Fruit fly (Drosophila melanogaster): Measurements from ENCODE around the gene CG42613.
A peak's percentile ranks its signal among the peaks of the same experiment; 100 is the strongest.

Gene CG42613

dm6 chr3R:18990514-18990913 is 61.5 kb downstream of the CG42613 start (continued):
- peak; percentile 71 for TF ChIP-seq CG3032 (tag; optimal IDR thresholded peaks at IDR 0.05)
- peak; percentile 38 for TF ChIP-seq CG11902 (GFP tag; optimal IDR thresholded peaks at IDR 0.05)
- TF ChIP-seq CG15336 (GFP tag; IDR thresholded peaks at IDR 0.05) = no peak
- no peak for TF ChIP-seq fd85E (GFP tag; optimal IDR thresholded peaks at IDR 0.05)
- TF ChIP-seq fd59A (GFP tag; optimal IDR thresholded peaks at IDR 0.05) = peak; percentile 66
- peak; percentile 96 for TF ChIP-seq Eip78C (GFP tag)
- TF ChIP-seq CG3919 (GFP tag; optimal IDR thresholded peaks at IDR 0.05) = peak; percentile 64
- TF ChIP-seq ss (GFP tag; optimal IDR thresholded peaks at IDR 0.05) = peak in 1 of 2 experiments; percentile 11
- TF ChIP-seq CG10631 (GFP tag; optimal IDR thresholded peaks at IDR 0.05) = peak; percentile 78
- peak; percentile 2 for TF ChIP-seq Hr4 (GFP tag; optimal IDR thresholded peaks at IDR 0.05)
- TF ChIP-seq CG9139 (GFP tag; optimal IDR thresholded peaks at IDR 0.05) = no peak
- TF ChIP-seq Sox14 (GFP tag; optimal IDR thresholded peaks at IDR 0.05) = peak; percentile 70
- peak; percentile 88 for TF ChIP-seq esn (GFP tag; optimal IDR thresholded peaks at IDR 0.05)
- TF ChIP-seq CG31627 (GFP tag; optimal IDR thresholded peaks at IDR 0.05) = peak; percentile 72
- peak; percentile 48 for TF ChIP-seq CG8632 (GFP tag; optimal IDR thresholded peaks at IDR 0.05)
- peak; percentile 33 for TF ChIP-seq Sox15 (GFP tag; optimal IDR thresholded peaks at IDR 0.05)
- peak; percentile 69 for TF ChIP-seq OdsH (GFP tag; optimal IDR thresholded peaks at IDR 0.05)
- peak; percentile 38; the same call in 1 of the 2 replicates for TF ChIP-seq Gug (GFP tag; IDR thresholded peaks at IDR 0.05)
- TF ChIP-seq net (GFP tag; optimal IDR thresholded peaks at IDR 0.05) = peak; percentile 38
- no peak for TF ChIP-seq Eip93F (GFP tag; optimal IDR thresholded peaks at IDR 0.05)
- peak; percentile 71 for TF ChIP-seq CG34406 (GFP tag; optimal IDR thresholded peaks at IDR 0.05)
- TF ChIP-seq Hr39 (GFP tag; optimal IDR thresholded peaks at IDR 0.05) = peak; percentile 66
- TF ChIP-seq eg (GFP tag; IDR thresholded peaks at IDR 0.05) = no peak
- TF ChIP-seq achi (GFP tag; optimal IDR thresholded peaks at IDR 0.05) = peak; percentile 69
- TF ChIP-seq Smox (GFP tag; optimal IDR thresholded peaks at IDR 0.05) = peak; percentile 78
- TF ChIP-seq Lpt (GFP tag; optimal IDR thresholded peaks at IDR 0.05) = no peak
- TF ChIP-seq CG8119 (GFP tag; IDR thresholded peaks at IDR 0.05) = 0 out of 3 replicates have a peak, but pooled peaks have one; percentile 20
- peak; percentile 59 for TF ChIP-seq Ets21C (GFP tag; optimal IDR thresholded peaks at IDR 0.05)
- TF ChIP-seq CG11294 (GFP tag; IDR thresholded peaks at IDR 0.05) = no peak
- peak; percentile 68 for TF ChIP-seq CG6792 (GFP tag; optimal IDR thresholded peaks at IDR 0.05)
- TF ChIP-seq CG16779 (tag; optimal IDR thresholded peaks at IDR 0.05) = peak; percentile 40
- peak; percentile 75 for TF ChIP-seq CG6808 (GFP tag; optimal IDR thresholded peaks at IDR 0.05)
- peak; percentile 55 for TF ChIP-seq pdm3 (GFP tag; optimal IDR thresholded peaks at IDR 0.05)
- TF ChIP-seq spab (GFP tag; optimal IDR thresholded peaks at IDR 0.05) = peak; percentile 62
- peak; percentile 9 for TF ChIP-seq CG4318 (GFP tag; optimal IDR thresholded peaks at IDR 0.05)
- peak; percentile 55 for TF ChIP-seq CG32006 (GFP tag; optimal IDR thresholded peaks at IDR 0.05)
- no peak for TF ChIP-seq CG6276 (GFP tag; optimal IDR thresholded peaks at IDR 0.05)
- TF ChIP-seq vri (GFP tag; optimal IDR thresholded peaks at IDR 0.05) = peak; percentile 24
- peak; percentile 75 for TF ChIP-seq acj6 (GFP tag; optimal IDR thresholded peaks at IDR 0.05)

- no peak for TF ChIP-seq lz (GFP tag; optimal IDR thresholded peaks at IDR 0.05)
- peak; percentile 15 for TF ChIP-seq vri (GFP tag; optimal IDR thresholded peaks at IDR 0.05)
- peak; percentile 44 for TF ChIP-seq fkh (GFP tag; optimal IDR thresholded peaks at IDR 0.05)
Observed at dm6 chr3R:18991721-18992120, 62.7 kb downstream of the CG42613 start.

- TF ChIP-seq CG34406 (GFP tag; optimal IDR thresholded peaks at IDR 0.05) (no peak), CG11762 (GFP tag; optimal IDR thresholded peaks at IDR 0.05; ENCODE audit: insufficient read depth) (no peak), fd85E (GFP tag; optimal IDR thresholded peaks at IDR 0.05) (no peak), CG11902 (GFP tag; optimal IDR thresholded peaks at IDR 0.05) (no peak), salr (GFP tag; optimal IDR thresholded peaks at IDR 0.05) (no peak), Smox (GFP tag; optimal IDR thresholded peaks at IDR 0.05) (no peak), CG4318 (GFP tag; optimal IDR thresholded peaks at IDR 0.05) (no peak), CG3919 (GFP tag; optimal IDR thresholded peaks at IDR 0.05) (no peak), Lpt (GFP tag; optimal IDR thresholded peaks at IDR 0.05) (no peak), Blimp-1 (GFP tag; optimal IDR thresholded peaks at IDR 0.05) (no peak), esn (GFP tag; optimal IDR thresholded peaks at IDR 0.05) (no peak), Ets96B (tag; optimal IDR thresholded peaks at IDR 0.05) (no peak)
Observed at dm6 chr3R:18993159-18993558, 64.2 kb downstream of the CG42613 start.
